Fruit fly (Drosophila melanogaster) whole organism, pupa: ENCODE data around the gene CG14322.

Experiments used
- CG10348 ChIP-seq: fragments of 200-800 bp; sonication (Bioruptor generic); IDR thresholded peaks from 2 replicates; pipeline ENCODE4 v1.3.6; 2022; ENCODE audit warnings: missing biosample characterization, missing genetic modification characterization
- CG14655 ChIP-seq: fragments of 200-800 bp; sonication (Bioruptor generic); optimal IDR thresholded peaks from 3 replicates; lab custom pipeline; 2017; ENCODE audit warnings: mild to moderate bottlenecking, missing biosample characterization, missing genetic modification reagents, missing genetic modification characterization
- CG34367 ChIP-seq: fragments of 200-800 bp; sonication (Bioruptor generic); optimal IDR thresholded peaks from 2 replicates; lab custom pipeline; 2018; ENCODE audit warnings: missing biosample characterization, mild to moderate bottlenecking, missing genetic modification characterization
- CG8159 ChIP-seq: fragments of 200-800 bp; sonication (Bioruptor generic); optimal IDR thresholded peaks from 3 replicates; lab custom pipeline; 2018; ENCODE audit warnings: missing biosample characterization, mild to moderate bottlenecking, missing genetic modification characterization, moderate library complexity
- EcR ChIP-seq: fragments of 200-800 bp; sonication (Bioruptor generic); optimal IDR thresholded peaks from 3 replicates; lab custom pipeline; 2019; ENCODE audit warnings: missing biosample characterization, missing genetic modification characterization, mild to moderate bottlenecking, moderate library complexity, missing genetic modification reagents
- Snoo ChIP-seq: fragments of 200-800 bp; sonication (Bioruptor generic); optimal IDR thresholded peaks from 3 replicates; lab custom pipeline; 2017; ENCODE audit warnings: missing biosample characterization, mild to moderate bottlenecking, missing genetic modification characterization, inconsistent platforms
- gl ChIP-seq: fragments of 200-800 bp; sonication (Bioruptor generic); optimal IDR thresholded peaks from 2 replicates; lab custom pipeline; 2018; ENCODE audit warnings: missing biosample characterization, mild to moderate bottlenecking, missing genetic modification characterization

DNA sequence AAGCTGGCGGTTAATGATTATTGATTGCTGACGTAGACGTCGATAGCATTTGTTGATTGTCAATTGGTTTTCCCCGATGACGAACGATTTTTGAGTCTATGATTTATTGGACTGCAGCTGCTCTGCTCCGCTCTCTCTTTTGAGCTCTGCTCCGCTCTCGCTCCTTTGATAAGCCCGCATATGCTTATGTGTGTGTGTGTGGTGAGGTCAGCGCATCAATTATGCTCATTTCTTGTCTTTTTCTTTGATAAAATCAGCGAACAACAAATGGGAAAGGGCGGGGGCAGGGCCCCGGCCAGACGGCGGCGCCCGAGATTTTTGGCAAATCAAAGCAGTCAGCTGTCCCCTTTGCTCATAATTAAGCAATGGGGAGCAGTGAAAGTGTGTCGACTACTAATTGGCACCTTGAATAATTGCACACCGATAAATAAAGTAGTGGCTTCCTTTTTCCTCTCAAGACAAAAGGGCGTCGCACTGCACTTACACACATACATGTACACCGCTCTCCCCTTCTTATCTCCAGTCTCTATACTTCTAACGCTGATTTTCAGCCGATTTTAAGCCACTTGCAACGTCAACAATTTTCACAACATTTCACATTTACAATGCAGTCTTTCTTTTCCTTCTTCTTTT is 34.2 kb downstream of the CG14322 start:
- TF ChIP-seq gl (tag; lab: Kevin White, UChicago) = no peak
- TF ChIP-seq CG10348 (GFP tag; lab: Robert Waterston, UW) = no peak
- no peak for TF ChIP-seq CG14655
- TF ChIP-seq EcR (GFP tag; lab: Kevin White, UChicago) = peak; percentile 85
- no peak for TF ChIP-seq CG34367 (tag; lab: Kevin White, UChicago)
- no peak for TF ChIP-seq Snoo (tag; lab: Kevin White, UChicago)
- TF ChIP-seq CG8159 (tag; lab: Kevin White, UChicago) = no peak
